Worm (Caenorhabditis elegans) whole organism, early embryonic: ENCODE measurements around the gene R04D3.2.

Experiments used
- F13C5.2 ChIP-seq: sonication (generic microtip); optimal IDR thresholded peaks from 2 replicates; lab custom pipeline; 2017; ENCODE audit warnings: mild to moderate bottlenecking, missing genetic modification characterization, inconsistent platforms, missing compliant biosample characterization
- ceh-13 ChIP-seq: fragments of 200-800 bp; sonication (Bioruptor generic); optimal IDR thresholded peaks from 2 replicates; lab custom pipeline; 2018; ENCODE audit warnings: mild to moderate bottlenecking, missing genetic modification characterization, missing compliant biosample characterization
- flt-1 ChIP-seq: fragments of 200-800 bp; sonication (Bioruptor generic); IDR thresholded peaks from 2 replicates; pipeline ENCODE4 v1.3.6; 2022; ENCODE audit warnings: missing genetic modification characterization, missing compliant biosample characterization
- hmg-4 ChIP-seq: fragments of 200-800 bp; sonication (Bioruptor generic); optimal IDR thresholded peaks from 2 replicates; lab custom pipeline; 2018; ENCODE audit warnings: mild to moderate bottlenecking, missing genetic modification characterization, missing compliant biosample characterization
- tra-4 ChIP-seq: sonication (generic microtip); optimal IDR thresholded peaks from 2 replicates; lab custom pipeline; 2017; ENCODE audit warnings: missing genetic modification characterization, missing compliant biosample characterization

- TF ChIP-seq ceh-13 (no peak), tra-4 (no peak), F13C5.2 (tag; lab: Kevin White, UChicago) (no peak), flt-1 (no peak), hmg-4 (GFP tag; lab: Kevin White, UChicago) (no peak)
Observed at ce11 chrX:13322886-13323285, 36.5 kb upstream of the R04D3.2 start, which contains the start of gene F46G10.2.
